Worm (Caenorhabditis elegans): ENCODE measurements around the gene F01D4.5.
A peak's percentile ranks its signal among the peaks of the same experiment; 100 is the strongest.

F01D4.5 gene

ce11 chrIV:10483607-10484117, at the start of gene F01D4.5, which contains the start of gene ced-5:
F01D4.5 (minus strand) TSS chrIV:10483657.
ced-5 (plus strand) TSS chrIV:10484110.
- TF ChIP-seq sup-37 (GFP tag; optimal IDR thresholded peaks at IDR 0.05) (peak; percentile 83), hlh-17 (GFP tag; optimal IDR thresholded peaks at IDR 0.05; ENCODE audit: borderline replicate concordance) (peak; percentile 40), lin-14 (GFP tag; optimal IDR thresholded peaks at IDR 0.05) (peak; percentile 92), blmp-1 (tag; optimal IDR thresholded peaks at IDR 0.05) (peak; percentile 54), snu-23 (GFP tag; optimal IDR thresholded peaks at IDR 0.05) (peak; percentile 88), mdl-1 (tag; optimal IDR thresholded peaks at IDR 0.05) (peak in 1 of 2 experiments; percentile 70), nhr-77 (tag; optimal IDR thresholded peaks at IDR 0.05) (no peak), grh-1 (GFP tag; IDR thresholded peaks at IDR 0.05) (peak; percentile 68), unc-130 (tag; optimal IDR thresholded peaks at IDR 0.05) (peak; percentile 36), pax-3 (tag; optimal IDR thresholded peaks at IDR 0.05) (peak; percentile 95), nhr-28 (tag; optimal IDR thresholded peaks at IDR 0.05) (no peak), dsc-1 (tag; optimal IDR thresholded peaks at IDR 0.05) (peak; percentile 95), mep-1 (tag; optimal IDR thresholded peaks at IDR 0.05) (peak; percentile 92), elt-2 (tag; optimal IDR thresholded peaks at IDR 0.05) (peak; percentile 91), unc-86 (tag; optimal IDR thresholded peaks at IDR 0.05) (peak; percentile 77), ztf-11 (tag; optimal IDR thresholded peaks at IDR 0.05) (peak in 1 of 2 experiments; percentile 97), nhr-47 (tag; optimal IDR thresholded peaks at IDR 0.05) (peak; percentile 94), lin-13 (GFP tag; optimal IDR thresholded peaks at IDR 0.05) (peak; percentile 68), C16A3.4 (tag; optimal IDR thresholded peaks at IDR 0.05) (peak; percentile 74), lin-15B (tag; optimal IDR thresholded peaks at IDR 0.05) (peak; percentile 74), swsn-7 (tag; optimal IDR thresholded peaks at IDR 0.05) (peak; percentile 90), unc-30 (tag; optimal IDR thresholded peaks at IDR 0.05) (no peak), efl-1 (optimal IDR thresholded peaks at IDR 0.05) (peak; percentile 69 to 80), efl-1 (GFP tag; optimal IDR thresholded peaks at IDR 0.05 in 1 of 2) (peak; percentile 81 to 97), zip-4 (GFP tag; optimal IDR thresholded peaks at IDR 0.05) (peak; percentile 73), mef-2 (tag; optimal IDR thresholded peaks at IDR 0.05) (no peak), ama-1 (optimal IDR thresholded peaks at IDR 0.05) (no peak), pqm-1 (tag; optimal IDR thresholded peaks at IDR 0.05) (no peak), nhr-84 (tag; optimal IDR thresholded peaks at IDR 0.05) (no peak), tlp-1 (tag; optimal IDR thresholded peaks at IDR 0.05) (no peak), nhr-85 (tag) (peak; percentile 97), vab-15 (tag; optimal IDR thresholded peaks at IDR 0.05) (peak; percentile 4), dpl-1 (GFP tag; optimal IDR thresholded peaks at IDR 0.05) (peak; percentile 56 to 80 (median 80)), sptf-1 (tag; optimal IDR thresholded peaks at IDR 0.05) (no peak), nhr-90 (tag; optimal IDR thresholded peaks at IDR 0.05; ENCODE audit: poor library complexity) (peak; percentile 98), fkh-8 (tag; optimal IDR thresholded peaks at IDR 0.05) (peak; percentile 84), hpl-2 (GFP tag; optimal IDR thresholded peaks at IDR 0.05) (no peak), jun-1 (tag; optimal IDR thresholded peaks at IDR 0.05) (peak; percentile 58), nhr-237 (tag; optimal IDR thresholded peaks at IDR 0.05) (no peak), xbp-1 (tag; optimal IDR thresholded peaks at IDR 0.05) (peak; percentile 92), lsy-2 (tag; optimal IDR thresholded peaks at IDR 0.05) (peak; percentile 81 to 85), elt-3 (tag; optimal IDR thresholded peaks at IDR 0.05) (peak in 3 of 6 experiments; percentile 5 to 77 (median 41)), nhr-20 (tag; optimal IDR thresholded peaks at IDR 0.05) (peak; percentile 92), nhr-11 (tag; optimal IDR thresholded peaks at IDR 0.05) (no peak), fos-1 (tag; optimal IDR thresholded peaks at IDR 0.05) (peak; percentile 51), nhr-71 (tag; optimal IDR thresholded peaks at IDR 0.05) (peak; percentile 94), egl-13 (tag; optimal IDR thresholded peaks at IDR 0.05) (peak; percentile 96), ets-5 (GFP tag; IDR thresholded peaks at IDR 0.05) (no peak), aha-1 (tag; optimal IDR thresholded peaks at IDR 0.05) (no peak), ceh-63 (GFP tag; optimal IDR thresholded peaks at IDR 0.05) (peak; percentile 46), snpc-4 (tag; optimal IDR thresholded peaks at IDR 0.05) (peak; percentile 83), aly-2 (tag; optimal IDR thresholded peaks at IDR 0.05) (peak; percentile 56), F16B12.6 (tag; optimal IDR thresholded peaks at IDR 0.05) (peak; percentile 21), irx-1 (tag; optimal IDR thresholded peaks at IDR 0.05) (peak; percentile 99)
